Fruit fly (Drosophila melanogaster) whole organism, embryonic: ENCODE data around the gene CG1273.

ENCODE experiments used
- Antp ChIP-seq: fragments of 200-800 bp; sonication (Bioruptor generic); optimal IDR thresholded peaks from 3 replicates; lab custom pipeline; 2016; ENCODE audit warnings: missing biosample characterization, missing genetic modification characterization
- CG10366 ChIP-seq: fragments of 200-800 bp; sonication (Bioruptor generic); IDR thresholded peaks from 2 replicates; pipeline ENCODE4 v1.3.6; 2022; ENCODE audit warnings: missing biosample characterization, missing genetic modification characterization
- CG10979 ChIP-seq: fragments of 200-800 bp; sonication (Bioruptor generic); optimal IDR thresholded peaks from 2 replicates; lab custom pipeline; 2018; ENCODE audit warnings: missing biosample characterization, mild to moderate bottlenecking, missing genetic modification characterization, moderate library complexity
- CG11093 ChIP-seq: fragments of 200-800 bp; sonication (Bioruptor generic); IDR thresholded peaks from 3 replicates; pipeline ENCODE4 v1.3.6; 2022; ENCODE audit warnings: missing biosample characterization, missing genetic modification characterization
- CG1233 ChIP-seq: fragments of 200-800 bp; sonication (Bioruptor generic); optimal IDR thresholded peaks from 4 replicates; lab custom pipeline; 2018; ENCODE audit warnings: missing biosample characterization, mild to moderate bottlenecking, missing genetic modification characterization
- CG12391 ChIP-seq: fragments of 200-800 bp; sonication (Bioruptor generic); optimal IDR thresholded peaks from 3 replicates; lab custom pipeline; 2018; ENCODE audit warnings: missing biosample characterization, mild to moderate bottlenecking, missing genetic modification characterization, moderate library complexity
- CG15073 ChIP-seq: fragments of 200-800 bp; sonication (Bioruptor generic); optimal IDR thresholded peaks from 2 replicates; lab custom pipeline; 2016; ENCODE audit warnings: missing biosample characterization, missing genetic modification characterization
- CG15514 ChIP-seq: fragments of 200-800 bp; sonication (Bioruptor generic); optimal IDR thresholded peaks from 3 replicates; lab custom pipeline; 2017; ENCODE audit warnings: missing biosample characterization, missing genetic modification characterization, mild to moderate bottlenecking, moderate library complexity, missing genetic modification reagents
- CG17612 ChIP-seq: fragments of 200-800 bp; sonication (Bioruptor generic); IDR thresholded peaks from 2 replicates; pipeline ENCODE4 v1.3.6; 2022; ENCODE audit warnings: missing biosample characterization, missing genetic modification characterization
- CG3065 ChIP-seq: fragments of 200-800 bp; sonication (Bioruptor generic); optimal IDR thresholded peaks from 2 replicates; lab custom pipeline; 2016; ENCODE audit warnings: missing biosample characterization, missing genetic modification characterization
- CG31441 ChIP-seq: fragments of 200-800 bp; sonication (Bioruptor generic); IDR thresholded peaks from 2 replicates; pipeline ENCODE4 v1.3.6; 2022; ENCODE audit warnings: missing biosample characterization, missing genetic modification characterization
- CG32772 ChIP-seq: fragments of 200-800 bp; sonication (Bioruptor generic); IDR thresholded peaks from 2 replicates; pipeline ENCODE4 v1.3.6; 2022; ENCODE audit warnings: missing biosample characterization, missing genetic modification characterization
- CG34376 ChIP-seq: fragments of 200-800 bp; sonication (Bioruptor generic); optimal IDR thresholded peaks from 2 replicates; lab custom pipeline; 2018; ENCODE audit warnings: missing biosample characterization, mild to moderate bottlenecking, missing genetic modification characterization
- CG3726 ChIP-seq: fragments of 200-800 bp; sonication (Bioruptor generic); IDR thresholded peaks from 3 replicates; pipeline ENCODE4, ENCODE4 v1.3.6; 2022; ENCODE audit warnings: missing biosample characterization, missing genetic modification characterization
- CG5245 ChIP-seq: fragments of 200-800 bp; sonication (Bioruptor generic); optimal IDR thresholded peaks from 3 replicates; lab custom pipeline; 2016; ENCODE audit warnings: missing biosample characterization, missing genetic modification characterization
- CG6854 ChIP-seq: fragments of 200-800 bp; sonication (Bioruptor generic); optimal IDR thresholded peaks from 3 replicates; lab custom pipeline; 2017; ENCODE audit warnings: missing biosample characterization, mild to moderate bottlenecking, missing genetic modification characterization
- CG8290 ChIP-seq, 3 experiments: fragments of 200-800 bp; sonication (Bioruptor generic); optimal IDR thresholded peaks; 2 replicates each; lab custom pipeline; 2016 to 2019; ENCODE audit warnings: missing biosample characterization in 3 of 3, missing genetic modification characterization in 3 of 3, mild to moderate bottlenecking in 2 of 3, moderate library complexity in 1 of 3
- CG8359 ChIP-seq: fragments of 200-800 bp; sonication (Bioruptor generic); optimal IDR thresholded peaks from 2 replicates; lab custom pipeline; 2017; ENCODE audit warnings: missing biosample characterization, mild to moderate bottlenecking, missing genetic modification characterization, borderline replicate concordance
- CTCF ChIP-seq: fragments of 200-800 bp; sonication (Bioruptor generic); optimal IDR thresholded peaks from 2 replicates; lab custom pipeline; 2017; ENCODE audit warnings: missing biosample characterization, mild to moderate bottlenecking, missing genetic modification characterization, moderate library complexity
- Dbx ChIP-seq: fragments of 200-800 bp; sonication (Bioruptor generic); IDR thresholded peaks from 3 replicates; pipeline ENCODE4 v1.3.6; 2022; ENCODE audit warnings: missing biosample characterization, missing genetic modification characterization
- Dek ChIP-seq: fragments of 200-800 bp; sonication (Bioruptor generic); optimal IDR thresholded peaks from 3 replicates; lab custom pipeline; 2019; ENCODE audit warnings: missing biosample characterization, mild to moderate bottlenecking, missing genetic modification characterization, moderate library complexity
- Eip74EF ChIP-seq, 2 experiments: fragments of 200-800 bp in 1 of 2; fragments of >200 bp in 1 of 2; sonication (Bioruptor generic) in 1 of 2; optimal IDR thresholded peaks; 2 replicates each; lab custom pipeline; 2017 to 2019; ENCODE audit warnings: missing biosample characterization in 2 of 2, missing genetic modification characterization in 2 of 2, mild to moderate bottlenecking in 1 of 2, moderate library complexity in 1 of 2
- HLH3B ChIP-seq: fragments of 200-800 bp; sonication (Bioruptor generic); IDR thresholded peaks from 2 replicates; pipeline ENCODE4 v1.3.6; 2022; ENCODE audit warnings: missing biosample characterization, missing genetic modification characterization
- Hmx ChIP-seq: fragments of 200-800 bp; sonication (Bioruptor generic); optimal IDR thresholded peaks from 2 replicates; lab custom pipeline; 2016; ENCODE audit warnings: missing biosample characterization, missing genetic modification characterization
- Max ChIP-seq: fragments of 200-800 bp; sonication (Bioruptor generic); optimal IDR thresholded peaks from 2 replicates; lab custom pipeline; 2016; ENCODE audit warnings: missing biosample characterization, mild to moderate bottlenecking, missing genetic modification characterization
- Meics ChIP-seq: fragments of 200-800 bp; sonication (Bioruptor generic); optimal IDR thresholded peaks from 2 replicates; lab custom pipeline; 2017; ENCODE audit warnings: missing biosample characterization, mild to moderate bottlenecking, missing genetic modification characterization
- NC2α ChIP-seq: fragments of 200-800 bp; sonication (Bioruptor generic); optimal IDR thresholded peaks from 2 replicates; lab custom pipeline; 2016; ENCODE audit warnings: missing biosample characterization, missing genetic modification characterization
- Nf-YC ChIP-seq: fragments of 200-800 bp; optimal IDR thresholded peaks from 3 replicates; lab custom pipeline; 2019; ENCODE audit warnings: missing biosample characterization, mild to moderate bottlenecking, missing genetic modification characterization, moderate library complexity
- Poxn ChIP-seq: fragments of 200-800 bp; sonication (Bioruptor generic); IDR thresholded peaks from 2 replicates; pipeline ENCODE4 v1.3.6; 2022; ENCODE audit warnings: missing biosample characterization, missing genetic modification characterization
- Ptx1 ChIP-seq: fragments of 200-800 bp; sonication (Bioruptor generic); IDR thresholded peaks from 2 replicates; pipeline ENCODE4 v1.3.6; 2022; ENCODE audit warnings: missing biosample characterization, missing genetic modification characterization
- Ravus ChIP-seq: fragments of 200-800 bp; sonication (Bioruptor generic); IDR thresholded peaks from 2 replicates; pipeline ENCODE4 v1.3.6; 2022; ENCODE audit warnings: missing biosample characterization, missing genetic modification characterization
- Ssrp ChIP-seq: fragments of 200-800 bp; sonication (Bioruptor generic); optimal IDR thresholded peaks from 2 replicates; lab custom pipeline; 2018; ENCODE audit warnings: missing biosample characterization, mild to moderate bottlenecking, missing genetic modification characterization, moderate library complexity
- bsh ChIP-seq, 2 experiments: fragments of 200-800 bp; sonication (Bioruptor generic); optimal IDR thresholded peaks; 2 replicates each; lab custom pipeline; 2017 to 2018; ENCODE audit warnings: mild to moderate bottlenecking in 2 of 2, missing biosample characterization in 2 of 2, missing genetic modification characterization in 2 of 2, moderate library complexity in 1 of 2
- cas ChIP-seq: fragments of 200-800 bp; sonication (Bioruptor generic); IDR thresholded peaks from 2 replicates; pipeline ENCODE4 v1.3.6; 2022; ENCODE audit warnings: missing biosample characterization, missing genetic modification characterization
- cg ChIP-seq: fragments of 200-800 bp; sonication (Bioruptor generic); optimal IDR thresholded peaks from 3 replicates; lab custom pipeline; 2019; ENCODE audit warnings: missing biosample characterization, mild to moderate bottlenecking, missing genetic modification characterization, moderate library complexity
- croc ChIP-seq: fragments of 200-800 bp; sonication (Bioruptor generic); conservative IDR thresholded peaks from 3 replicates; pipeline ENCODE4 v1.3.6; 2022; ENCODE audit warnings: missing biosample characterization, missing genetic modification characterization
- en ChIP-seq: fragments of 200-800 bp; sonication (Bioruptor generic); optimal IDR thresholded peaks from 2 replicates; lab custom pipeline; 2016; ENCODE audit warnings: missing biosample characterization, missing genetic modification characterization
- gcm2 ChIP-seq: fragments of 200-800 bp; sonication (Bioruptor generic); optimal IDR thresholded peaks from 2 replicates; lab custom pipeline; 2016; ENCODE audit warnings: missing biosample characterization, missing genetic modification characterization
- gsb-n ChIP-seq: fragments of 200-800 bp; sonication (Bioruptor generic); optimal IDR thresholded peaks from 3 replicates; lab custom pipeline; 2018; ENCODE audit warnings: missing biosample characterization, mild to moderate bottlenecking, missing genetic modification characterization
- lmd ChIP-seq: fragments of 200-800 bp; sonication (Bioruptor generic); IDR thresholded peaks from 2 replicates; pipeline ENCODE4 v1.3.6; 2022; ENCODE audit warnings: missing biosample characterization, missing genetic modification characterization
- maf-S ChIP-seq: fragments of 200-800 bp; sonication (Bioruptor generic); optimal IDR thresholded peaks from 2 replicates; lab custom pipeline; 2016; ENCODE audit warnings: missing biosample characterization, missing genetic modification characterization
- odd ChIP-seq: fragments of 200-800 bp; sonication (Bioruptor generic); optimal IDR thresholded peaks from 2 replicates; lab custom pipeline; 2017; ENCODE audit warnings: missing biosample characterization, mild to moderate bottlenecking, missing genetic modification characterization
- pum ChIP-seq: fragments of 200-800 bp; sonication (Bioruptor generic); optimal IDR thresholded peaks from 2 replicates; lab custom pipeline; 2016; ENCODE audit warnings: missing biosample characterization, missing genetic modification characterization
- ranshi ChIP-seq: fragments of 200-800 bp; sonication (Bioruptor generic); IDR thresholded peaks from 2 replicates; pipeline ENCODE4 v1.3.6; 2022; ENCODE audit warnings: missing biosample characterization, missing genetic modification characterization
- rib ChIP-seq: fragments of 200-800 bp; sonication (Bioruptor generic); IDR thresholded peaks from 2 replicates; pipeline ENCODE4 v1.3.6; 2022; ENCODE audit warnings: missing biosample characterization, missing genetic modification characterization
- row ChIP-seq: fragments of 200-800 bp; sonication (Bioruptor generic); IDR thresholded peaks from 3 replicates; pipeline ENCODE4 v1.3.6; 2022; ENCODE audit warnings: missing biosample characterization, missing genetic modification characterization
- salm ChIP-seq: fragments of 200-800 bp; sonication (Bioruptor generic); optimal IDR thresholded peaks from 2 replicates; lab custom pipeline; 2018; ENCODE audit warnings: missing biosample characterization, mild to moderate bottlenecking, missing genetic modification characterization
- sd ChIP-seq: fragments of 200-800 bp; sonication (Bioruptor generic); optimal IDR thresholded peaks from 3 replicates; lab custom pipeline; 2018; ENCODE audit warnings: missing biosample characterization, mild to moderate bottlenecking, missing genetic modification characterization, moderate library complexity
- slbo ChIP-seq: fragments of 200-800 bp; sonication (Bioruptor generic); IDR thresholded peaks from 2 replicates; pipeline ENCODE4 v1.3.6; 2022; ENCODE audit warnings: missing biosample characterization, missing genetic modification characterization
- sqz ChIP-seq: fragments of 200-800 bp; sonication (Bioruptor generic); optimal IDR thresholded peaks from 3 replicates; lab custom pipeline; 2018; ENCODE audit warnings: missing biosample characterization, mild to moderate bottlenecking, missing genetic modification characterization
- tup ChIP-seq: fragments of 200-800 bp; sonication (Bioruptor generic); optimal IDR thresholded peaks from 2 replicates; lab custom pipeline; 2016; ENCODE audit warnings: missing biosample characterization, mild to moderate bottlenecking, missing genetic modification characterization, moderate library complexity

CG1273 gene

dm6 chr3L:4269920-4270319 is 6.4 kb downstream of the CG1273 start (continued):
- no peak for TF ChIP-seq CG3726 (GFP tag; lab: Robert Waterston, UW)
- peak; percentile 86 for TF ChIP-seq CG31441 (GFP tag; lab: Robert Waterston, UW)
- TF ChIP-seq CG10979 (tag; lab: Kevin White, UChicago): peak; percentile 82
- peak; percentile 72 for TF ChIP-seq odd (GFP tag; lab: Kevin White, UChicago)
- no peak for TF ChIP-seq tup (GFP tag; lab: Kevin White, UChicago)
- no peak for TF ChIP-seq Hmx (GFP tag; lab: Kevin White, UChicago)
- peak; percentile 59 for TF ChIP-seq CG6854
- no peak for TF ChIP-seq CG17612 (GFP tag; lab: Robert Waterston, UW)
- TF ChIP-seq cas (GFP tag; lab: Robert Waterston, UW): 0 out of 2 replicates have a peak, but pooled peaks have one; percentile 10
- peak; percentile 76 for TF ChIP-seq CG1233
- TF ChIP-seq CG15073: no peak
- TF ChIP-seq Meics (GFP tag; lab: Kevin White, UChicago): peak; percentile 67
- no peak for TF ChIP-seq pum
- peak; percentile 52 for TF ChIP-seq CG10366 (GFP tag; lab: Robert Waterston, UW)
- TF ChIP-seq Antp: no peak
- peak; percentile 50 for TF ChIP-seq Dek (tag; lab: Kevin White, UChicago)
- TF ChIP-seq CG34376 (GFP tag; lab: Kevin White, UChicago): no peak
- no peak; the same call in none of the 2 replicates for TF ChIP-seq slbo
- peak; percentile 52 to 86 for TF ChIP-seq bsh (GFP tag; optimal IDR thresholded peaks at IDR 0.05; lab: Kevin White, UChicago)
- TF ChIP-seq gcm2 (GFP tag; lab: Kevin White, UChicago): no peak
- peak; percentile 33 for TF ChIP-seq sd (tag; lab: Kevin White, UChicago)
- peak; percentile 70 for TF ChIP-seq HLH3B
- TF ChIP-seq cg: no peak
- TF ChIP-seq CG3065 (GFP tag; lab: Kevin White, UChicago): no peak
- TF ChIP-seq Eip74EF (GFP tag; optimal IDR thresholded peaks at IDR 0.05; lab: Kevin White, UChicago): peak in 1 of 2 experiments; percentile 69
- TF ChIP-seq sqz (GFP tag; lab: Kevin White, UChicago): peak; percentile 44
- no peak for TF ChIP-seq Poxn (GFP tag; lab: Robert Waterston, UW)
- TF ChIP-seq gsb-n (tag; lab: Kevin White, UChicago): peak; percentile 61
- peak; percentile 79 for TF ChIP-seq Ptx1
- peak; percentile 68 for TF ChIP-seq Nf-YC (tag; lab: Kevin White, UChicago)
- TF ChIP-seq NC2α: no peak
- peak; percentile 71 for TF ChIP-seq row (GFP tag; lab: Robert Waterston, UW)
- TF ChIP-seq Ssrp (tag; lab: Kevin White, UChicago): peak; percentile 72
- no peak for TF ChIP-seq Ravus (GFP tag; lab: Robert Waterston, UW)
- peak; percentile 20 for TF ChIP-seq CG15514
- TF ChIP-seq CG32772 (GFP tag; lab: Robert Waterston, UW): peak; percentile 49; the same call in 1 of the 2 replicates
- peak; percentile 11 for TF ChIP-seq CG8290 (GFP tag; optimal IDR thresholded peaks at IDR 0.05; lab: Kevin White, UChicago)
- TF ChIP-seq CG8290 (tag; optimal IDR thresholded peaks at IDR 0.05; lab: Kevin White, UChicago): no peak
- no peak for TF ChIP-seq en (GFP tag; lab: Kevin White, UChicago)
- TF ChIP-seq CG5245 (GFP tag; lab: Kevin White, UChicago): peak; percentile 34
- TF ChIP-seq croc: peak; percentile 60
- TF ChIP-seq CG8359 (GFP tag; lab: Kevin White, UChicago): peak; percentile 15
- TF ChIP-seq maf-S: no peak
- TF ChIP-seq rib (GFP tag; lab: Robert Waterston, UW): no peak
- TF ChIP-seq CG12391 (tag; lab: Kevin White, UChicago): peak; percentile 82
- TF ChIP-seq CTCF (GFP tag; lab: Kevin White, UChicago): no peak
- peak; percentile 40 for TF ChIP-seq Max
- TF ChIP-seq ranshi (GFP tag; lab: Robert Waterston, UW): peak; percentile 51; the same call in 1 of the 2 replicates
- TF ChIP-seq CG11093: 0 out of 3 replicates have a peak, but pooled peaks have one; percentile 60
- 0 out of 3 replicates have a peak, but pooled peaks have one; percentile 25 for TF ChIP-seq Dbx (GFP tag; lab: Robert Waterston, UW)
- peak; percentile 62 for TF ChIP-seq salm
- TF ChIP-seq lmd (GFP tag; lab: Robert Waterston, UW): peak; percentile 66
